Fruit fly (Drosophila melanogaster) Kc167 (cell line): ENCODE data around the gene Teh4.

Experiments
- Myc ChIP-seq: fragments of >200 bp; optimal IDR thresholded peaks from 2 replicates; lab custom pipeline; 2017; ENCODE audit warnings: missing external identifiers
- Sin3A ChIP-seq: fragments of >200 bp; optimal IDR thresholded peaks from 2 replicates; lab custom pipeline; 2018; ENCODE audit warnings: missing external identifiers
- h ChIP-seq: fragments of >200 bp; optimal IDR thresholded peaks from 3 replicates; lab custom pipeline; 2018; ENCODE audit warnings: missing external identifiers
- insv ChIP-seq: fragments of >200 bp; optimal IDR thresholded peaks from 3 replicates; lab custom pipeline; 2018; ENCODE audit warnings: missing external identifiers
- psq ChIP-seq: fragments of >200 bp; optimal IDR thresholded peaks from 2 replicates; lab custom pipeline; 2017; ENCODE audit warnings: missing external identifiers
- ttk ChIP-seq: sonication (Bioruptor generic); optimal IDR thresholded peaks from 2 replicates; lab custom pipeline; 2017; ENCODE audit warnings: missing external identifiers

Teh4 gene

dm6 chr3L:4133724-4134678 lies 44.1 kb downstream of the Teh4 start, which contains the start of gene ens:
Gene ens, minus strand, starts transcription at chr3L:4134550.
- TF ChIP-seq Myc (lab: Kevin White, UChicago) (no peak), h (no peak), insv (no peak), ttk (no peak), psq (lab: Kevin White, UChicago) (no peak), Sin3A (lab: Kevin White, UChicago) (no peak)

DNA sequence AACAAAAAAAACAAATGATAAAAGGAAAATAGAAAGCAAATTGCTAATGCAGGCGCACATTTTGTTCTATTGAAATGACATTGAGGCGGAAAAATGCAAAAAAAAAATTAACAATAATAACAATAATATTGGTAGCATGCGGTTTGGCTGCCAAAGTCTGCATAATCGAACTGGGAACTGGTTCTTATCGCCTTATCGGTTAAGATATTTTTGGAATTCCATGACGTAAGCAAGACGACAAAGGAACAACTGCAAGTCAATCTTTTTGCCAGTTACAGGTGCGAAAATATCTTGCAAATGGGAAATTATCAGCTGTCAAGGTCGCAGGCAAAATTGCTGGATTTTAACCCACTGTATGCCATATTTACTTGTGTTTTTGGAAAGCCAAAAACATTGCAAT lies 45.5 kb downstream of the Teh4 start:
- TF ChIP-seq Myc (lab: Kevin White, UChicago) (no peak), insv (no peak), ttk (no peak), Sin3A (lab: Kevin White, UChicago) (no peak), psq (lab: Kevin White, UChicago) (no peak), h (no peak)

DNA sequence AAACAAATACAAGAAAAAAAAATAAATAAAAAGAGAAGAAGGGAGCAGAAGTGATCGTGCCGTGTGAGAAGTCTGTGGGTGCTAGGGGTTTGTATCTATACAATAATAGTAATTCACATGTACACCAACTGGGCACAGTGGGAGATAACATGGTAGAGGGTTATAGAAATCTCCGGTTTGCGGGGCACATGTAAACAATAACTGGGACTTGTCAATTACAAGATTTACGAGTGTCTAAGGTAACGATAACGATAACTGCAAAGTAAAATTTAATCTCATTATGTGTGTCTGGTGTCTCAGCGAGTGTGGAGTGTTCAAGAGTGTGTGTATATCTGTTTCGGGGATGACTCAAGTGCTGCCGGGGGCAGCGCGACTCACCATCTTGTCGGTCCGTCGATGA lies 47.3 kb downstream of the Teh4 start:
- TF ChIP-seq Myc (lab: Kevin White, UChicago), result no peak

dm6 chr3L:4128579-4128978 lies 49.5 kb downstream of the Teh4 start:
- TF ChIP-seq Myc (lab: Kevin White, UChicago) (no peak), h (no peak), Sin3A (lab: Kevin White, UChicago) (no peak), insv (no peak), psq (lab: Kevin White, UChicago) (no peak), ttk (no peak)

DNA sequence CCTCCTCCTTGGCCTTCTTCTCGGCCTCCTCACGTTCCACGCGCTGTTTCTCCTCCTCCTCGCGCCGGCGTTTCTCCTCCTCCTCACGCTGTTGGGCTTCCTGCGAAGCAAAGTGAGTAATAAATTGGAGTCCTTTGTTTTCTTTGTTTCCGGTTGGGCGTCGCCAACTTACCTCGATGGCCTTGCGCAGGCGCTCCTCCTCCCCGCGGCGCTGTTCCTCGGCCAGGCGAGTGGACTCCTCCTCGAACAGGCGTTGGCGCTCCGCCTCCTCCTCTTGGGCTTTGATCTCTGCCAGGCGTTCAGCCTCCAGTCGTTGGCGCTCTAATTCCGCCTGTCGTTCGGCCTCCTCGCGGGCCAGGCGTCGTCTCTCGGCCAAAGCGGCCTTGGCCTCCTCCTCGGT lies 52.4 kb downstream of the Teh4 start:
- TF ChIP-seq Myc (lab: Kevin White, UChicago) (no peak), psq (lab: Kevin White, UChicago) (no peak), insv (no peak), ttk (no peak), Sin3A (lab: Kevin White, UChicago) (no peak), h (no peak)
